Worm (Caenorhabditis elegans): Measurements from ENCODE around the gene hid-1.

The hid-1 gene

DNA sequence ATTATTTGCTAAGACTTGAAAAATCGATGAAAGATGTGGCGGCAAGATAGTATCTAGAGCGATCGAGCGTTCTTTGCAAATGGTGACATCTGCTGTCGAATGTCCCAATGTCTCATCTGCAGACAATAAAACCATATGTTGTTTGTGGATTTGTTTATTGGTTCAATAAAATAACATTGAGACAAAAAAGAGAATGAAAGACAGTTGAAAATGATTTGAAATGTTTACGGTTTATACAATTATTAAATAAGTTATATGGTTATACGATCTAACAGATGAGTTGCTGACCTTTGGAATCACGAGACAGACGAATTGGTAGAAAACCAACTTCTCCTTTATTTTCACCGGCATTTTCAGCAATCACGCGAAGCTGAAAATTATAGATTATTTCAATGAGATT is 15.2 kb upstream of the hid-1 start, which contains the start of gene R04B3.2:
TSS of gene R04B3.2 (minus strand) at position 101 of the 400 bp plus-strand sequence.
- TF ChIP-seq unc-62 (GFP tag; optimal IDR thresholded peaks at IDR 0.05 in 1 of 2) (peak in 1 of 2 experiments; percentile 6), unc-62 (tag; optimal IDR thresholded peaks at IDR 0.05) (no peak), ctbp-1 (GFP tag; IDR thresholded peaks at IDR 0.05) (no peak)

DNA sequence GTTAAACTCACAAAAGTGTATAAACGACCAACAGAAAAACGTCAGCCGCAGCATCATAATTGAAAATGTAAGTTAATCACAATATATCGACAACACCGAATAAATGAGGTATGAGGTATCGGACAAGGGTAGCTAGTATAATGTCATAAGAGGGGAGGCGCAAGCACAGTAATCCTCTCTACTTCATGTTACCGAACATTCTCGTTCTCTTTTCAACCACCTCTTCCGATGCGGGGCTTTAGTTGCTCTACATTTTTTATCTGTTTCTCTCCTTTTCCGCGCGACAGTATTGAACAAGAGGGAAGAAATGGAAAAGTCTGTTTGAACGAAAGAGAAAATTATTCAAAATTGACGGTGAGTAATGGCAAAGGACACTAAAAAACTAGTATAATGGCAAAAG is 13.0 kb upstream of the hid-1 start, which contains the start of gene R04B3.3:
TSS of gene R04B3.3 (minus strand) at position 101 of the 400 bp plus-strand sequence.
- no peak for TF ChIP-seq aly-2 (tag; optimal IDR thresholded peaks at IDR 0.05)
- TF ChIP-seq lin-38 (GFP tag; IDR thresholded peaks at IDR 0.05), result no peak
- no peak for TF ChIP-seq ceh-62 (tag; optimal IDR thresholded peaks at IDR 0.05)
- TF ChIP-seq tra-1 (GFP tag; IDR thresholded peaks at IDR 0.05), result no peak
- no peak for TF ChIP-seq mep-1 (tag; optimal IDR thresholded peaks at IDR 0.05)
- TF ChIP-seq nhr-76 (tag; optimal IDR thresholded peaks at IDR 0.05), result no peak
- TF ChIP-seq madf-9 (GFP tag; conservative IDR thresholded peaks at IDR 0.05), result no peak
- no peak for TF ChIP-seq zfp-3 (GFP tag; conservative IDR thresholded peaks at IDR 0.05)
- TF ChIP-seq dpl-1 (GFP tag; optimal IDR thresholded peaks at IDR 0.05), result no peak

DNA sequence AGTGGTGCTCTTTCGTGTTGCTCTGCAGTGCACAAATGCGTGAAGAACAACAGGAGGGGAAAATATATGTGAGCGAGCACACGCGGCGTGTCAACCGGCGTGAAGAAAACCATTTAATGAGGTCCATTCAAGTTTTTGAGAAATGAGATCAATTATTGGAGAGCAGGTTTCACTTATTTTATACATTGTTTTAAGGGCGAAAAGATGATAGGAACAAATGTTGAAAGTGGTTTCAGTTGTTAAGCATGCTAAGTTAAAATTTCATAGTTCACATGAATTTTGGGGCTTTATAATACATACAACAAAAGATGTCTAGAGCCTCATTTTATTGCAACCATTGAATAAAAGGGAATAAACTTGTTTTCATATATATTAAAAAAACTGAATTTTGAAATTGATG is 10.0 kb upstream of the hid-1 start, which contains the start of gene K02E10.5:
TSS of gene K02E10.5 (minus strand) at position 101 of the 400 bp plus-strand sequence.
- TF ChIP-seq jun-1 (tag; optimal IDR thresholded peaks at IDR 0.05) (no peak), ceh-82 (tag; optimal IDR thresholded peaks at IDR 0.05) (no peak), nhr-76 (tag; optimal IDR thresholded peaks at IDR 0.05) (no peak), tag-97 (GFP tag; IDR thresholded peaks at IDR 0.05) (no peak), dve-1 (tag; optimal IDR thresholded peaks at IDR 0.05; ENCODE audit: insufficient read depth) (no peak), mep-1 (tag; optimal IDR thresholded peaks at IDR 0.05) (no peak), cey-2 (tag; optimal IDR thresholded peaks at IDR 0.05; ENCODE audit: borderline replicate concordance, insufficient read depth) (no peak), zfp-2 (tag; optimal IDR thresholded peaks at IDR 0.05) (no peak), lin-39 (tag; optimal IDR thresholded peaks at IDR 0.05) (no peak), spr-1 (tag; optimal IDR thresholded peaks at IDR 0.05) (no peak), sdz-12 (GFP tag; optimal IDR thresholded peaks at IDR 0.05) (no peak), nhr-10 (tag; optimal IDR thresholded peaks at IDR 0.05) (no peak), nhr-41 (GFP tag; IDR thresholded peaks at IDR 0.05) (no peak), daf-19 (GFP tag; conservative IDR thresholded peaks at IDR 0.05) (no peak), unc-130 (GFP tag; optimal IDR thresholded peaks at IDR 0.05) (no peak), dmd-8 (GFP tag; IDR thresholded peaks at IDR 0.05) (no peak), madf-5 (GFP tag; IDR thresholded peaks at IDR 0.05) (no peak), mxl-2 (GFP tag; conservative IDR thresholded peaks at IDR 0.05) (no peak), php-3 (GFP tag; IDR thresholded peaks at IDR 0.05) (no peak), nhr-42 (GFP tag; IDR thresholded peaks at IDR 0.05) (no peak)

DNA sequence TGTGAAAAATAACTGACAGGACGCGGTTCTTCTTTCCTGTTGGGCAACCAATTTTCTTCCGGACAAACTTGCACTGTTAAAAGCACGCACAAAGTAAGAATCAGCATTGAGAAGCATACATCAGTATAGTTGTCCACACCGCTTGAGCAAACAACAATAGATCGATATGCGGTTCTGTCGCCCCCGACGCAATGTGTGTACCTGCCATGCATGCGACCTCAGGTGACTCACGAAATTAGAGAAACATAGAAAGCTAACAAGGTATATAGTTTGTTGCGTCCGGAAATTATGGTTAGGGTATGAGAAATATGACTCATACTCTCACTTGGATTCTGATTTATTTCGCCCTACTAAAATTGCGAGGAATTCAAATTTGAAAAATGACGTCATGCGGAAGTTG is 6.2 kb upstream of the hid-1 start, which contains the start of gene K02E10.6:
TSS of gene K02E10.6 (minus strand) at position 149 of the 400 bp plus-strand sequence.
- TF ChIP-seq ceh-82 (tag; optimal IDR thresholded peaks at IDR 0.05) (no peak), ceh-62 (tag; optimal IDR thresholded peaks at IDR 0.05) (no peak), hlh-30 (tag; optimal IDR thresholded peaks at IDR 0.05; ENCODE audit: insufficient read depth) (peak; percentile 42), mes-2 (tag; optimal IDR thresholded peaks at IDR 0.05; ENCODE audit: poor library complexity, severe bottlenecking) (no peak), duxl-1 (tag; optimal IDR thresholded peaks at IDR 0.05; ENCODE audit: poor library complexity) (no peak), ztf-11 (tag; optimal IDR thresholded peaks at IDR 0.05) (no peak), ceh-44 (GFP tag; IDR thresholded peaks at IDR 0.05) (no peak), R02D3.7 (tag; optimal IDR thresholded peaks at IDR 0.05) (no peak), F26F4.8 (GFP tag; conservative IDR thresholded peaks at IDR 0.05) (no peak), nhr-41 (GFP tag; IDR thresholded peaks at IDR 0.05) (no peak), unc-130 (GFP tag; optimal IDR thresholded peaks at IDR 0.05) (no peak), dmd-9 (GFP tag; IDR thresholded peaks at IDR 0.05) (no peak), T26A8.4 (GFP tag; IDR thresholded peaks at IDR 0.05) (no peak), gei-8 (GFP tag; optimal IDR thresholded peaks at IDR 0.05) (no peak), daf-8 (GFP tag; IDR thresholded peaks at IDR 0.05) (no peak), lsy-2 (tag; optimal IDR thresholded peaks at IDR 0.05) (no peak), ZK337.2 (GFP tag; IDR thresholded peaks at IDR 0.05) (no peak), arid-1 (GFP tag; conservative IDR thresholded peaks at IDR 0.05) (no peak), vab-7 (GFP tag; IDR thresholded peaks at IDR 0.05) (no peak), ctbp-1 (GFP tag; IDR thresholded peaks at IDR 0.05) (no peak), dmd-6 (GFP tag; IDR thresholded peaks at IDR 0.05) (0 out of 2 replicates have a peak, but pooled peaks have one; percentile 10), spr-1 (tag; optimal IDR thresholded peaks at IDR 0.05) (no peak)
